Worm (Caenorhabditis elegans): ENCODE data around the gene chil-27.

chil-27 gene

ce11 chrII:9477567-9477966 lies at the start of gene chil-27:
Gene chil-27, plus strand, starts transcription at chrII:9477867.
- TF ChIP-seq B0310.2 (tag; optimal IDR thresholded peaks at IDR 0.05) (no peak), tra-4 (tag; optimal IDR thresholded peaks at IDR 0.05) (no peak), ceh-36 (tag; optimal IDR thresholded peaks at IDR 0.05) (no peak), ceh-13 (GFP tag; optimal IDR thresholded peaks at IDR 0.05) (no peak), aly-1 (tag; optimal IDR thresholded peaks at IDR 0.05) (no peak), scrt-1 (GFP tag; IDR thresholded peaks at IDR 0.05) (no peak), sea-1 (GFP tag; conservative IDR thresholded peaks at IDR 0.05) (no peak), F13C5.2 (tag; optimal IDR thresholded peaks at IDR 0.05) (no peak), pes-1 (GFP tag; IDR thresholded peaks at IDR 0.05) (no peak), hmg-4 (GFP tag; optimal IDR thresholded peaks at IDR 0.05) (no peak), hmbx-1 (tag; optimal IDR thresholded peaks at IDR 0.05) (no peak), ama-1 (optimal IDR thresholded peaks at IDR 0.05) (no peak), tbx-11 (GFP tag; IDR thresholded peaks at IDR 0.05) (no peak), ets-7 (tag; optimal IDR thresholded peaks at IDR 0.05) (no peak), flt-1 (GFP tag; IDR thresholded peaks at IDR 0.05) (no peak), hnd-1 (tag; optimal IDR thresholded peaks at IDR 0.05) (no peak), tbx-37 (GFP tag; conservative IDR thresholded peaks at IDR 0.05) (no peak)

- TF ChIP-seq hmg-4 (GFP tag; optimal IDR thresholded peaks at IDR 0.05) (no peak), tbx-37 (GFP tag; conservative IDR thresholded peaks at IDR 0.05) (no peak), ceh-13 (GFP tag; optimal IDR thresholded peaks at IDR 0.05) (no peak), pes-1 (GFP tag; IDR thresholded peaks at IDR 0.05) (no peak), ceh-36 (tag; optimal IDR thresholded peaks at IDR 0.05) (no peak), ets-7 (tag; optimal IDR thresholded peaks at IDR 0.05) (no peak), ama-1 (optimal IDR thresholded peaks at IDR 0.05) (no peak), scrt-1 (GFP tag; IDR thresholded peaks at IDR 0.05) (no peak), hnd-1 (tag; optimal IDR thresholded peaks at IDR 0.05) (no peak), tbx-11 (GFP tag; IDR thresholded peaks at IDR 0.05) (no peak)
Measured at ce11 chrII:9431119-9431518, 46.5 kb upstream of the chil-27 start.

ce11 chrII:9433609-9434008 lies 44.1 kb upstream of the chil-27 start, which contains the start of gene kin-15:
Gene kin-15, minus strand, starts transcription at chrII:9433709.
- TF ChIP-seq ama-1 (optimal IDR thresholded peaks at IDR 0.05) (no peak), ets-7 (tag; optimal IDR thresholded peaks at IDR 0.05) (no peak), tra-4 (tag; optimal IDR thresholded peaks at IDR 0.05) (no peak), hmg-4 (GFP tag; optimal IDR thresholded peaks at IDR 0.05) (no peak), F13C5.2 (tag; optimal IDR thresholded peaks at IDR 0.05) (no peak), ceh-13 (GFP tag; optimal IDR thresholded peaks at IDR 0.05) (no peak), pes-1 (GFP tag; IDR thresholded peaks at IDR 0.05) (no peak), aly-1 (tag; optimal IDR thresholded peaks at IDR 0.05) (no peak), tbx-11 (GFP tag; IDR thresholded peaks at IDR 0.05) (no peak), scrt-1 (GFP tag; IDR thresholded peaks at IDR 0.05) (no peak), ceh-36 (tag; optimal IDR thresholded peaks at IDR 0.05) (no peak), flt-1 (GFP tag; IDR thresholded peaks at IDR 0.05) (no peak), tbx-37 (GFP tag; conservative IDR thresholded peaks at IDR 0.05) (no peak)

- TF ChIP-seq scrt-1 (GFP tag; IDR thresholded peaks at IDR 0.05), result no peak
- TF ChIP-seq tbx-11 (GFP tag; IDR thresholded peaks at IDR 0.05), result no peak
- TF ChIP-seq B0310.2 (tag; optimal IDR thresholded peaks at IDR 0.05), result no peak
- TF ChIP-seq pes-1 (GFP tag; IDR thresholded peaks at IDR 0.05), result no peak
- TF ChIP-seq sea-1 (GFP tag; conservative IDR thresholded peaks at IDR 0.05), result no peak
- no peak for TF ChIP-seq hmbx-1 (tag; optimal IDR thresholded peaks at IDR 0.05)
- no peak for TF ChIP-seq ets-7 (tag; optimal IDR thresholded peaks at IDR 0.05)
- TF ChIP-seq tra-4 (tag; optimal IDR thresholded peaks at IDR 0.05), result no peak
Measured at ce11 chrII:9436009-9436408, 41.7 kb upstream of the chil-27 start, which contains the start of gene kin-16. Gene kin-16, minus strand, starts transcription at chrII:9436109.

ce11 chrII:9438227-9438626 lies 39.4 kb upstream of the chil-27 start, which contains the start of gene chil-13:
Gene chil-13, minus strand, starts transcription at chrII:9438327.
- no peak for TF ChIP-seq pes-1 (GFP tag; IDR thresholded peaks at IDR 0.05)
- TF ChIP-seq hmg-4 (GFP tag; optimal IDR thresholded peaks at IDR 0.05), result no peak
- TF ChIP-seq tbx-11 (GFP tag; IDR thresholded peaks at IDR 0.05), result no peak
- no peak for TF ChIP-seq ceh-36 (tag; optimal IDR thresholded peaks at IDR 0.05)
- no peak for TF ChIP-seq tbx-37 (GFP tag; conservative IDR thresholded peaks at IDR 0.05)
- TF ChIP-seq B0310.2 (tag; optimal IDR thresholded peaks at IDR 0.05), result no peak
- no peak for TF ChIP-seq hmbx-1 (tag; optimal IDR thresholded peaks at IDR 0.05)
- TF ChIP-seq sea-1 (GFP tag; conservative IDR thresholded peaks at IDR 0.05), result no peak
- no peak for TF ChIP-seq ceh-13 (GFP tag; optimal IDR thresholded peaks at IDR 0.05)
- TF ChIP-seq scrt-1 (GFP tag; IDR thresholded peaks at IDR 0.05), result no peak
- TF ChIP-seq F13C5.2 (tag; optimal IDR thresholded peaks at IDR 0.05), result no peak
- no peak for TF ChIP-seq flt-1 (GFP tag; IDR thresholded peaks at IDR 0.05)
- TF ChIP-seq tra-4 (tag; optimal IDR thresholded peaks at IDR 0.05), result no peak
- no peak for TF ChIP-seq ets-7 (tag; optimal IDR thresholded peaks at IDR 0.05)
- TF ChIP-seq ama-1 (optimal IDR thresholded peaks at IDR 0.05), result no peak
- no peak for TF ChIP-seq hnd-1 (tag; optimal IDR thresholded peaks at IDR 0.05)
- TF ChIP-seq aly-1 (tag; optimal IDR thresholded peaks at IDR 0.05), result no peak

- TF ChIP-seq hmbx-1 (tag; optimal IDR thresholded peaks at IDR 0.05), result no peak
- TF ChIP-seq sea-1 (GFP tag; conservative IDR thresholded peaks at IDR 0.05), result no peak
- no peak for TF ChIP-seq tbx-11 (GFP tag; IDR thresholded peaks at IDR 0.05)
- no peak for TF ChIP-seq pes-1 (GFP tag; IDR thresholded peaks at IDR 0.05)
Measured at ce11 chrII:9438853-9439252, 38.8 kb upstream of the chil-27 start.

ce11 chrII:9440060-9440459 lies 37.6 kb upstream of the chil-27 start, which contains the start of gene chil-17:
Gene chil-17, minus strand, starts transcription at chrII:9440160.
- TF ChIP-seq tbx-37 (GFP tag; conservative IDR thresholded peaks at IDR 0.05), result no peak
- TF ChIP-seq ceh-36 (tag; optimal IDR thresholded peaks at IDR 0.05), result no peak
- TF ChIP-seq ets-7 (tag; optimal IDR thresholded peaks at IDR 0.05), result no peak
- TF ChIP-seq tra-4 (tag; optimal IDR thresholded peaks at IDR 0.05), result no peak
- no peak for TF ChIP-seq F13C5.2 (tag; optimal IDR thresholded peaks at IDR 0.05)
- TF ChIP-seq pes-1 (GFP tag; IDR thresholded peaks at IDR 0.05), result no peak
- no peak for TF ChIP-seq ceh-13 (GFP tag; optimal IDR thresholded peaks at IDR 0.05)

ce11 chrII:9441838-9442237 lies 35.8 kb upstream of the chil-27 start, which contains the start of gene chil-16:
Gene chil-16, minus strand, starts transcription at chrII:9441938.
- TF ChIP-seq ama-1 (optimal IDR thresholded peaks at IDR 0.05) (no peak), B0310.2 (tag; optimal IDR thresholded peaks at IDR 0.05) (no peak), hmg-4 (GFP tag; optimal IDR thresholded peaks at IDR 0.05) (no peak), tbx-11 (GFP tag; IDR thresholded peaks at IDR 0.05) (no peak), ceh-36 (tag; optimal IDR thresholded peaks at IDR 0.05) (no peak)
